Fruit fly (Drosophila melanogaster) whole organism: ENCODE measurements around the gene UQCR-14.

ENCODE experiments used
- CG8478 ChIP-seq: fragments of >200 bp; optimal IDR thresholded peaks from 2 replicates; lab custom pipeline; 2018; ENCODE audit warnings: inconsistent platforms
- Dll ChIP-seq: fragments of >200 bp; optimal IDR thresholded peaks from 2 replicates; lab custom pipeline; 2017
- EcR ChIP-seq, 2 experiments: fragments of >200 bp; optimal IDR thresholded peaks; 2 replicates each; lab custom pipeline; 2017; ENCODE audit warnings: missing biosample characterization in 2 of 2, missing genetic modification characterization in 2 of 2, missing genetic modification reagents in 2 of 2
- pan ChIP-seq: fragments of >200 bp; optimal IDR thresholded peaks from 2 replicates; lab custom pipeline; 2017
- psq ChIP-seq: fragments of >200 bp; optimal IDR thresholded peaks from 2 replicates; lab custom pipeline; 2017
- usp ChIP-seq: fragments of >200 bp; optimal IDR thresholded peaks from 2 replicates; lab custom pipeline; 2017; ENCODE audit warnings: missing biosample characterization, missing genetic modification characterization, mixed read lengths

The UQCR-14 gene

dm6 chrX:16286083-16286666, at the start of gene UQCR-14:
UQCR-14 (plus strand) TSS chrX:16286288.
- TF ChIP-seq psq (lab: Kevin White, UChicago) (no peak), usp (GFP tag; lab: Kevin White, UChicago) (no peak)

- TF ChIP-seq EcR (GFP tag; optimal IDR thresholded peaks at IDR 0.05; lab: Kevin White, UChicago) (no peak), Dll (lab: Kevin White, UChicago) (no peak), usp (GFP tag; lab: Kevin White, UChicago) (no peak), psq (lab: Kevin White, UChicago) (no peak)
Measured at dm6 chrX:16241831-16242451, 44.1 kb upstream of the UQCR-14 start.

- TF ChIP-seq psq (lab: Kevin White, UChicago) (no peak), usp (GFP tag; lab: Kevin White, UChicago) (no peak), CG8478 (lab: Kevin White, UChicago) (no peak), EcR (GFP tag; optimal IDR thresholded peaks at IDR 0.05; lab: Kevin White, UChicago) (no peak), Dll (lab: Kevin White, UChicago) (no peak), pan (lab: Kevin White, UChicago) (no peak)
Measured at dm6 chrX:16243989-16244388, 42.1 kb upstream of the UQCR-14 start.

dm6 chrX:16244731-16245130, 41.4 kb upstream of the UQCR-14 start:
- TF ChIP-seq usp (GFP tag; lab: Kevin White, UChicago) (no peak), psq (lab: Kevin White, UChicago) (no peak), EcR (GFP tag; optimal IDR thresholded peaks at IDR 0.05; lab: Kevin White, UChicago) (no peak), pan (lab: Kevin White, UChicago) (no peak), CG8478 (lab: Kevin White, UChicago) (no peak), Dll (lab: Kevin White, UChicago) (no peak)

dm6 chrX:16263415-16263814, 22.7 kb upstream of the UQCR-14 start:
- TF ChIP-seq CG8478 (lab: Kevin White, UChicago) (no peak), usp (GFP tag; lab: Kevin White, UChicago) (no peak), EcR (GFP tag; optimal IDR thresholded peaks at IDR 0.05; lab: Kevin White, UChicago) (no peak), pan (lab: Kevin White, UChicago) (no peak), psq (lab: Kevin White, UChicago) (no peak), Dll (lab: Kevin White, UChicago) (no peak)

- TF ChIP-seq Dll (lab: Kevin White, UChicago) (no peak), psq (lab: Kevin White, UChicago) (no peak), pan (lab: Kevin White, UChicago) (no peak), CG8478 (lab: Kevin White, UChicago) (no peak), EcR (GFP tag; optimal IDR thresholded peaks at IDR 0.05; lab: Kevin White, UChicago) (no peak), usp (GFP tag; lab: Kevin White, UChicago) (no peak)
Measured at dm6 chrX:16266437-16266836, 19.7 kb upstream of the UQCR-14 start, which contains the start of gene CG12507. CG12507 (minus strand) TSS chrX:16266537.

dm6 chrX:16270795-16271194, 15.3 kb upstream of the UQCR-14 start, which contains the start of gene Mfe2:
Mfe2 (plus strand) TSS chrX:16270951.
- no peak for TF ChIP-seq psq (lab: Kevin White, UChicago)
- TF ChIP-seq CG8478 (lab: Kevin White, UChicago), result no peak
- no peak for TF ChIP-seq Dll (lab: Kevin White, UChicago)
- TF ChIP-seq pan (lab: Kevin White, UChicago), result no peak

dm6 chrX:16275168-16275853, 10.8 kb upstream of the UQCR-14 start:
- TF ChIP-seq usp (GFP tag; lab: Kevin White, UChicago) (no peak), Dll (lab: Kevin White, UChicago) (no peak), EcR (GFP tag; optimal IDR thresholded peaks at IDR 0.05; lab: Kevin White, UChicago) (no peak), CG8478 (lab: Kevin White, UChicago) (no peak), psq (lab: Kevin White, UChicago) (no peak), pan (lab: Kevin White, UChicago) (no peak)

- TF ChIP-seq CG8478 (lab: Kevin White, UChicago) (no peak), psq (lab: Kevin White, UChicago) (no peak), pan (lab: Kevin White, UChicago) (no peak), EcR (GFP tag; optimal IDR thresholded peaks at IDR 0.05; lab: Kevin White, UChicago) (no peak), usp (GFP tag; lab: Kevin White, UChicago) (no peak), Dll (lab: Kevin White, UChicago) (no peak)
Measured at dm6 chrX:16275854-16276338, 10.2 kb upstream of the UQCR-14 start, which contains the start of the genes kat80 and Prosalpha4. kat80 (minus strand) TSS chrX:16276180. Prosalpha4 (plus strand) TSS chrX:16276270.

dm6 chrX:16277878-16278506, 8.1 kb upstream of the UQCR-14 start, which contains the start of gene eas:
eas (plus strand) TSS chrX:16278328.
- TF ChIP-seq Dll (lab: Kevin White, UChicago) (no peak), pan (lab: Kevin White, UChicago) (no peak), psq (lab: Kevin White, UChicago) (no peak), EcR (GFP tag; optimal IDR thresholded peaks at IDR 0.05; lab: Kevin White, UChicago) (no peak), usp (GFP tag; lab: Kevin White, UChicago) (no peak), CG8478 (lab: Kevin White, UChicago) (no peak)
